Fruit fly (Drosophila melanogaster): ENCODE data around the gene Septin2.

The Septin2 gene

DNA sequence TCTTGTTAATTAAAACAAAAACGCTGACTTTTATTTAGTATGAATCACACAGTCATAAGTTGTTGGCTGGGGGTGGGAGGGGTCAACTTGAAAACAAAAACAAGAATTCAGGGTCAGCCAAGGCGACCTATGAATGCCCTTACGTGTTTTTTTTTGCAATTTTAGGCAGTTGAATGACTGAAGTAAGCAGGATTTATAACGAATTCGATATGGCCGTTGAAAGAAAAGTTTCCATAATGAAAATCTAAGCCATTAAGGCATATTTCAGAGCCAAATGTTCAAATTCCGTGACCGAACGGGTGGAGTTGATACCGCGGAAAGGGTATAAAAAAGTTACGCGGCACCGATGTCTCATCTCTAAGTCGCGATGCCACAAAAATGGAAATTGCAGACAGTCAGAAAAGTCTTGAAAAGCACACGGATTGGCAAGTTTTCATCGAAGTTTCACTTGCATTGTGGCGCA is 45.9 kb upstream of the Septin2 start (continued):
- TF ChIP-seq HLH54F (GFP tag; optimal IDR thresholded peaks at IDR 0.05) (peak; percentile 73), Hr51 (GFP tag; optimal IDR thresholded peaks at IDR 0.05) (peak in 1 of 2 experiments; percentile 55), bigmax (GFP tag; optimal IDR thresholded peaks at IDR 0.05) (no peak), C15 (GFP tag; IDR thresholded peaks at IDR 0.05) (no peak), CG3995 (GFP tag; optimal IDR thresholded peaks at IDR 0.05) (peak; percentile 41), CG8089 (GFP tag; optimal IDR thresholded peaks at IDR 0.05) (peak; percentile 55), mam (GFP tag; optimal IDR thresholded peaks at IDR 0.05) (peak; percentile 77), CG10147 (GFP tag; optimal IDR thresholded peaks at IDR 0.05) (no peak), HHEX (GFP tag; optimal IDR thresholded peaks at IDR 0.05) (peak; percentile 62), pho (GFP tag; optimal IDR thresholded peaks at IDR 0.05) (peak; percentile 63), Bgb (GFP tag; IDR thresholded peaks at IDR 0.05; ENCODE audit: partially characterized antibody) (no peak), ken (GFP tag; IDR thresholded peaks at IDR 0.05) (peak; percentile 69; the same call in 2 of the 3 replicates), pan (optimal IDR thresholded peaks at IDR 0.05) (no peak), pan (GFP tag; optimal IDR thresholded peaks at IDR 0.05 in 1 of 2, IDR thresholded peaks at IDR 0.05 in 1 of 2) (peak in 1 of 2 experiments; percentile 19), wdn (GFP tag; IDR thresholded peaks at IDR 0.05) (0 out of 2 replicates have a peak, but pooled peaks have one; percentile 12), Dbx (GFP tag; IDR thresholded peaks at IDR 0.05) (0 out of 3 replicates have a peak, but pooled peaks have one; percentile 29), lbe (GFP tag; optimal IDR thresholded peaks at IDR 0.05) (peak; percentile 39), CrebB (tag; optimal IDR thresholded peaks at IDR 0.05) (peak; percentile 77), CG12299 (tag; optimal IDR thresholded peaks at IDR 0.05) (peak; percentile 54), CG17829 (tag; optimal IDR thresholded peaks at IDR 0.05) (peak; percentile 34), CG13123 (GFP tag; optimal IDR thresholded peaks at IDR 0.05) (peak; percentile 56), dpn (GFP tag; optimal IDR thresholded peaks at IDR 0.05) (peak; percentile 65 to 73), CHES-1-like (GFP tag; optimal IDR thresholded peaks at IDR 0.05) (peak; percentile 78), Nf-YA (GFP tag; IDR thresholded peaks at IDR 0.05) (0 out of 2 replicates have a peak, but pooled peaks have one; percentile 11), twi (tag; optimal IDR thresholded peaks at IDR 0.05) (no peak), Hmx (GFP tag; optimal IDR thresholded peaks at IDR 0.05) (peak; percentile 7), az2 (GFP tag; optimal IDR thresholded peaks at IDR 0.05) (peak; percentile 67), D (optimal IDR thresholded peaks at IDR 0.05) (no peak), D (GFP tag; optimal IDR thresholded peaks at IDR 0.05) (peak; percentile 42), CG18262 (tag; optimal IDR thresholded peaks at IDR 0.05) (no peak), Side (GFP tag; optimal IDR thresholded peaks at IDR 0.05) (peak; percentile 50), onecut (GFP tag; IDR thresholded peaks at IDR 0.05) (peak; percentile 31; the same call in 1 of the 2 replicates), Fer3 (tag; optimal IDR thresholded peaks at IDR 0.05) (no peak), CG2202 (tag; optimal IDR thresholded peaks at IDR 0.05) (peak; percentile 32), Trl (optimal IDR thresholded peaks at IDR 0.05) (no peak), Trl (GFP tag; optimal IDR thresholded peaks at IDR 0.05) (peak; percentile 66), Dek (tag; optimal IDR thresholded peaks at IDR 0.05) (no peak), hbn (GFP tag; IDR thresholded peaks at IDR 0.05; ENCODE audit: partially characterized antibody) (no peak), pros (GFP tag; optimal IDR thresholded peaks at IDR 0.05) (no peak), en (GFP tag; optimal IDR thresholded peaks at IDR 0.05) (peak; percentile 6), bab2 (GFP tag; optimal IDR thresholded peaks at IDR 0.05) (peak; percentile 64), chn (GFP tag; optimal IDR thresholded peaks at IDR 0.05) (peak; percentile 66), sisA (GFP tag; IDR thresholded peaks at IDR 0.05) (peak; percentile 70), CG10267 (tag; optimal IDR thresholded peaks at IDR 0.05) (no peak), pnt (GFP tag; optimal IDR thresholded peaks at IDR 0.05) (peak; percentile 44), Atf6 (GFP tag; IDR thresholded peaks at IDR 0.05) (peak; percentile 75; the same call in 1 of the 2 replicates), CG31224 (GFP tag; IDR thresholded peaks at IDR 0.05) (peak; percentile 47; the same call in 1 of the 2 replicates), Mes4 (GFP tag; optimal IDR thresholded peaks at IDR 0.05) (peak; percentile 71), Antp (GFP tag; optimal IDR thresholded peaks at IDR 0.05) (peak; percentile 84), ap (GFP tag; IDR thresholded peaks at IDR 0.05) (0 out of 2 replicates have a peak, but pooled peaks have one; percentile 12), esg (GFP tag; conservative IDR thresholded peaks at IDR 0.05) (peak; percentile 46), tgo (GFP tag; IDR thresholded peaks at IDR 0.05) (peak; percentile 66)
